Worm (Caenorhabditis elegans): Measurements from ENCODE around the gene srh-113.

srh-113 gene

ce11 chrV:17226119-17226518 is 13.3 kb downstream of the srh-113 start, which contains the start of gene srh-112:
TSS of gene srh-112 (minus strand) at chrV:17226219.
- TF ChIP-seq nhr-23 (tag; optimal IDR thresholded peaks at IDR 0.05), result no peak
- TF ChIP-seq nhr-21 (tag; optimal IDR thresholded peaks at IDR 0.05), result no peak
- no peak for TF ChIP-seq ztf-11 (tag; optimal IDR thresholded peaks at IDR 0.05)
- no peak for TF ChIP-seq ztf-1 (GFP tag; conservative IDR thresholded peaks at IDR 0.05)
- TF ChIP-seq unc-55 (GFP tag; optimal IDR thresholded peaks at IDR 0.05), result no peak
- TF ChIP-seq lin-11 (tag; optimal IDR thresholded peaks at IDR 0.05), result no peak
- TF ChIP-seq zag-1 (tag; optimal IDR thresholded peaks at IDR 0.05), result no peak
- no peak for TF ChIP-seq lsy-2 (tag; optimal IDR thresholded peaks at IDR 0.05)
- no peak for TF ChIP-seq aly-2 (tag; optimal IDR thresholded peaks at IDR 0.05)

ce11 chrV:17232403-17232802 is 19.6 kb downstream of the srh-113 start:
- TF ChIP-seq dmd-4 (tag; optimal IDR thresholded peaks at IDR 0.05) (no peak), gmeb-1 (tag; optimal IDR thresholded peaks at IDR 0.05) (no peak), egl-27 (tag; optimal IDR thresholded peaks at IDR 0.05) (no peak), unc-55 (GFP tag; optimal IDR thresholded peaks at IDR 0.05) (no peak), ama-1 (optimal IDR thresholded peaks at IDR 0.05) (no peak), Y55F3AM.14 (GFP tag; optimal IDR thresholded peaks at IDR 0.05) (no peak), lin-13 (GFP tag; optimal IDR thresholded peaks at IDR 0.05) (no peak), nhr-25 (tag; optimal IDR thresholded peaks at IDR 0.05) (no peak), aly-2 (tag; optimal IDR thresholded peaks at IDR 0.05) (no peak), nhr-11 (tag; optimal IDR thresholded peaks at IDR 0.05) (no peak), alr-1 (tag; optimal IDR thresholded peaks at IDR 0.05) (no peak), skn-1 (tag; optimal IDR thresholded peaks at IDR 0.05) (no peak), C34F6.9 (tag; optimal IDR thresholded peaks at IDR 0.05) (no peak), nhr-129 (tag; optimal IDR thresholded peaks at IDR 0.05) (no peak), unc-62 (GFP tag; optimal IDR thresholded peaks at IDR 0.05) (no peak), lsy-2 (tag; optimal IDR thresholded peaks at IDR 0.05) (no peak), fos-1 (tag; optimal IDR thresholded peaks at IDR 0.05) (no peak), ztf-11 (tag; optimal IDR thresholded peaks at IDR 0.05) (no peak), mdl-1 (tag; optimal IDR thresholded peaks at IDR 0.05) (no peak), nhr-12 (tag; optimal IDR thresholded peaks at IDR 0.05) (no peak)

DNA sequence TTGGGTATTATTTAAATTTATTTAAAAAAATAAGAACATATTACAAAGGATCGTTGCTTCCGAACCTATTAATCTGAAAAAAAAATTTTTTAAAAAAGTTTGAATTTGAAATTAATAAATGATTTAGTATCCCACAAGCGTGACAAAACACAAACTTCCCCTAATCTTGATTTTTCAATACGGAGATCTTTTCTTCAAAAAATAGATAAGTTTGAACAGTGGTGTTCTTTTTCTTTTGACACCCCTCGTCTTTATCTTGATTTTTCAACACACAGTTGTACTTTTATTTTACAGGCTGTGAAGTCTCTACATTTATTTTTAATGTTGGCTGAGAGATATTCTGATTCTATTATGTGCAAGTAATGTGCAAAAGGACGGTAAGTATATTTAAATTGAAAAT is 23.5 kb downstream of the srh-113 start, which contains the start of gene T19C9.10:
Gene T19C9.10, plus strand, starts transcription at position 248 of the 400 bp plus-strand sequence.
- TF ChIP-seq zag-1 (tag; optimal IDR thresholded peaks at IDR 0.05), result no peak
- TF ChIP-seq nhr-10 (tag; optimal IDR thresholded peaks at IDR 0.05), result no peak
- TF ChIP-seq nhr-23 (tag; optimal IDR thresholded peaks at IDR 0.05), result no peak
- TF ChIP-seq peb-1 (tag; optimal IDR thresholded peaks at IDR 0.05), result no peak
- no peak for TF ChIP-seq R02D3.7 (tag; optimal IDR thresholded peaks at IDR 0.05)
- no peak for TF ChIP-seq snpc-4 (tag; optimal IDR thresholded peaks at IDR 0.05)
- TF ChIP-seq nhr-21 (tag; optimal IDR thresholded peaks at IDR 0.05), result no peak
- no peak for TF ChIP-seq sma-9 (GFP tag; optimal IDR thresholded peaks at IDR 0.05)
- TF ChIP-seq sma-9 (tag; optimal IDR thresholded peaks at IDR 0.05), result no peak
- no peak for TF ChIP-seq sma-3 (GFP tag; optimal IDR thresholded peaks at IDR 0.05)
- no peak for TF ChIP-seq lin-13 (GFP tag; optimal IDR thresholded peaks at IDR 0.05)
- no peak for TF ChIP-seq ceh-82 (tag; optimal IDR thresholded peaks at IDR 0.05)
- TF ChIP-seq mab-5 (tag; optimal IDR thresholded peaks at IDR 0.05), result no peak
- TF ChIP-seq unc-55 (GFP tag; optimal IDR thresholded peaks at IDR 0.05), result no peak
- TF ChIP-seq nhr-25 (tag; optimal IDR thresholded peaks at IDR 0.05), result no peak
- TF ChIP-seq nhr-237 (tag; optimal IDR thresholded peaks at IDR 0.05), result no peak
- no peak for TF ChIP-seq skn-1 (tag; optimal IDR thresholded peaks at IDR 0.05)
- TF ChIP-seq ZK546.5 (tag; optimal IDR thresholded peaks at IDR 0.05), result no peak
- no peak for TF ChIP-seq nhr-77 (tag; optimal IDR thresholded peaks at IDR 0.05)
- no peak for TF ChIP-seq lsy-2 (tag; optimal IDR thresholded peaks at IDR 0.05)
- TF ChIP-seq alr-1 (tag; optimal IDR thresholded peaks at IDR 0.05), result no peak

ce11 chrV:17238799-17239198 is 26.0 kb downstream of the srh-113 start, which contains the start of gene T19C9.8:
TSS of gene T19C9.8 (plus strand) at chrV:17239097.
- no peak for TF ChIP-seq skn-1 (tag; optimal IDR thresholded peaks at IDR 0.05)
- no peak for TF ChIP-seq C34F6.9 (tag; optimal IDR thresholded peaks at IDR 0.05)
- no peak for TF ChIP-seq lin-11 (tag; optimal IDR thresholded peaks at IDR 0.05)
- no peak for TF ChIP-seq unc-55 (GFP tag; optimal IDR thresholded peaks at IDR 0.05)
- TF ChIP-seq unc-39 (tag; optimal IDR thresholded peaks at IDR 0.05), result no peak
- TF ChIP-seq fos-1 (tag; optimal IDR thresholded peaks at IDR 0.05), result peak; percentile 95
- TF ChIP-seq ama-1 (optimal IDR thresholded peaks at IDR 0.05), result no peak
- no peak for TF ChIP-seq dmd-4 (tag; optimal IDR thresholded peaks at IDR 0.05)
- TF ChIP-seq lsy-2 (tag; optimal IDR thresholded peaks at IDR 0.05), result no peak
- peak; percentile 10 for TF ChIP-seq sma-9 (GFP tag; optimal IDR thresholded peaks at IDR 0.05)
- no peak for TF ChIP-seq sma-9 (tag; optimal IDR thresholded peaks at IDR 0.05)

Data from whole organism, L2 larva.